Fruit fly (Drosophila melanogaster) whole organism, pupa: ENCODE data around the gene CG12811.

ENCODE experiments used
- CG15710 ChIP-seq: fragments of 200-800 bp; sonication (Bioruptor generic); optimal IDR thresholded peaks from 2 replicates; lab custom pipeline; 2018; ENCODE audit warnings: missing biosample characterization, mild to moderate bottlenecking, missing genetic modification characterization, moderate library complexity
- CG32121 ChIP-seq: fragments of 200-800 bp; sonication (Bioruptor generic); IDR thresholded peaks from 2 replicates; pipeline ENCODE4 v1.3.6; 2022; ENCODE audit warnings: missing biosample characterization, missing genetic modification characterization
- Pif1B ChIP-seq: fragments of 200-800 bp; sonication (Bioruptor generic); optimal IDR thresholded peaks from 3 replicates; lab custom pipeline; 2016; ENCODE audit warnings: missing biosample characterization, missing genetic modification characterization
- fd96Ca ChIP-seq: fragments of 200-800 bp; sonication (Bioruptor generic); IDR thresholded peaks from 3 replicates; pipeline ENCODE4 v1.3.6; 2022; ENCODE audit warnings: missing biosample characterization, missing genetic modification characterization
- gl ChIP-seq: fragments of 200-800 bp; sonication (Bioruptor generic); optimal IDR thresholded peaks from 2 replicates; lab custom pipeline; 2018; ENCODE audit warnings: missing biosample characterization, mild to moderate bottlenecking, missing genetic modification characterization

dm6 chr3R:10082549-10083075, 34.0 kb upstream of the CG12811 start:
- TF ChIP-seq fd96Ca (peak; percentile 82), Pif1B (GFP tag; lab: Kevin White, UChicago) (peak; percentile 73), CG15710 (peak; percentile 93), gl (tag; lab: Kevin White, UChicago) (peak; percentile 87), CG32121 (GFP tag; lab: Robert Waterston, UW) (no peak)
